Fruit fly (Drosophila melanogaster): Measurements from ENCODE around the gene Ogg1.

The Ogg1 gene

dm6 chrX:8690003-8690402 lies at the start of gene Ogg1, which contains the start of gene Ppt1:
Ogg1 (plus strand) TSS chrX:8690327.
Ppt1 (minus strand) TSS chrX:8690227.
- TF ChIP-seq eg (GFP tag; IDR thresholded peaks at IDR 0.05) (peak; percentile 20; the same call in 1 of the 3 replicates), salr (GFP tag; optimal IDR thresholded peaks at IDR 0.05) (no peak), dac (GFP tag; optimal IDR thresholded peaks at IDR 0.05) (no peak), CG6276 (GFP tag; optimal IDR thresholded peaks at IDR 0.05) (no peak), CG11762 (GFP tag; optimal IDR thresholded peaks at IDR 0.05; ENCODE audit: insufficient read depth) (peak; percentile 31), spab (GFP tag; optimal IDR thresholded peaks at IDR 0.05) (no peak), cyc (GFP tag; optimal IDR thresholded peaks at IDR 0.05) (peak; percentile 54), achi (GFP tag; optimal IDR thresholded peaks at IDR 0.05) (peak; percentile 60), Ets21C (GFP tag; optimal IDR thresholded peaks at IDR 0.05) (peak; percentile 52), CG32006 (GFP tag; optimal IDR thresholded peaks at IDR 0.05) (no peak), Eip93F (GFP tag; optimal IDR thresholded peaks at IDR 0.05) (peak; percentile 0), CG3032 (tag; optimal IDR thresholded peaks at IDR 0.05) (peak; percentile 40), CG8632 (GFP tag; optimal IDR thresholded peaks at IDR 0.05) (peak; percentile 6), CG31627 (GFP tag; optimal IDR thresholded peaks at IDR 0.05) (peak; percentile 71), CG10631 (GFP tag; optimal IDR thresholded peaks at IDR 0.05) (peak; percentile 57), ss (GFP tag; optimal IDR thresholded peaks at IDR 0.05) (no peak), CG16779 (tag; optimal IDR thresholded peaks at IDR 0.05) (no peak), CG9139 (GFP tag; optimal IDR thresholded peaks at IDR 0.05) (no peak), topi (GFP tag; optimal IDR thresholded peaks at IDR 0.05) (peak; percentile 56), CG7368 (GFP tag; optimal IDR thresholded peaks at IDR 0.05) (no peak), OdsH (GFP tag; optimal IDR thresholded peaks at IDR 0.05) (peak; percentile 64), Eip78C (GFP tag) (peak; percentile 86), CG6163 (GFP tag; IDR thresholded peaks at IDR 0.05) (peak; percentile 31; the same call in 1 of the 3 replicates), svp (GFP tag) (peak; percentile 74), Hr39 (GFP tag; optimal IDR thresholded peaks at IDR 0.05) (peak; percentile 65), Lpt (GFP tag; optimal IDR thresholded peaks at IDR 0.05) (no peak), CG10669 (GFP tag; optimal IDR thresholded peaks at IDR 0.05) (peak; percentile 41), pdm3 (GFP tag; optimal IDR thresholded peaks at IDR 0.05) (peak; percentile 71), acj6 (GFP tag; optimal IDR thresholded peaks at IDR 0.05) (peak; percentile 64), Eip75B (GFP tag; optimal IDR thresholded peaks at IDR 0.05) (peak; percentile 58), fkh (GFP tag; optimal IDR thresholded peaks at IDR 0.05) (peak; percentile 88), lz (GFP tag; optimal IDR thresholded peaks at IDR 0.05) (peak; percentile 62), Ets96B (tag; optimal IDR thresholded peaks at IDR 0.05) (peak; percentile 25), dsx (GFP tag; optimal IDR thresholded peaks at IDR 0.05; ENCODE audit: poor library complexity, severe bottlenecking) (peak; percentile 41), CG6854 (GFP tag; optimal IDR thresholded peaks at IDR 0.05) (no peak), esn (GFP tag; optimal IDR thresholded peaks at IDR 0.05) (peak; percentile 77), CG1621 (tag; optimal IDR thresholded peaks at IDR 0.05) (peak; percentile 29), Met (GFP tag; optimal IDR thresholded peaks at IDR 0.05) (no peak), fd59A (GFP tag; optimal IDR thresholded peaks at IDR 0.05) (no peak), CG3919 (GFP tag; optimal IDR thresholded peaks at IDR 0.05) (no peak), CG34406 (GFP tag; optimal IDR thresholded peaks at IDR 0.05) (peak; percentile 15), CG15336 (GFP tag; IDR thresholded peaks at IDR 0.05) (no peak; the same call in 1 of the 2 replicates), CG8119 (GFP tag; IDR thresholded peaks at IDR 0.05) (no peak), CG8319 (GFP tag; optimal IDR thresholded peaks at IDR 0.05) (peak; percentile 5), net (GFP tag; optimal IDR thresholded peaks at IDR 0.05) (peak; percentile 25), Smox (GFP tag; optimal IDR thresholded peaks at IDR 0.05) (no peak), Sox102F (GFP tag; optimal IDR thresholded peaks at IDR 0.05) (no peak), fd85E (GFP tag; optimal IDR thresholded peaks at IDR 0.05) (no peak), Sox15 (GFP tag; optimal IDR thresholded peaks at IDR 0.05) (peak; percentile 10), CG4318 (GFP tag; optimal IDR thresholded peaks at IDR 0.05) (no peak), Hr38 (GFP tag; optimal IDR thresholded peaks at IDR 0.05) (no peak), Sox14 (GFP tag; optimal IDR thresholded peaks at IDR 0.05) (peak; percentile 52)

All from whole organism, prepupa.